Fruit fly (Drosophila melanogaster): ENCODE measurements around the gene Oatp30B.

- TF ChIP-seq psq (optimal IDR thresholded peaks at IDR 0.05): no peak
- TF ChIP-seq pan (optimal IDR thresholded peaks at IDR 0.05): no peak
- no peak for TF ChIP-seq Dll (optimal IDR thresholded peaks at IDR 0.05)
- no peak for TF ChIP-seq CG8478 (optimal IDR thresholded peaks at IDR 0.05)
- TF ChIP-seq usp (GFP tag; optimal IDR thresholded peaks at IDR 0.05): no peak
- TF ChIP-seq EcR (GFP tag; optimal IDR thresholded peaks at IDR 0.05): no peak
These were observed 24.5 kb downstream of the Oatp30B start, which contains the start of gene CG13114 for dm6 chr2L:9545511-9545910.

All from whole organism.